Worm (Caenorhabditis elegans): Measurements from ENCODE around the gene nhr-32.
"Not testable (repeated sequence)": the region's sequence is repeated elsewhere in the genome, so short reads cannot be mapped to it uniquely, and the experiment has no call there.

- TF ChIP-seq zag-1, pha-4, nhr-23, nhr-76, nhr-11 (tag; optimal IDR thresholded peaks at IDR 0.05): not testable (repeated sequence)
Measured at ce11 chrX:13261037-13261592, 9.4 kb downstream of the nhr-32 start.
